Worm (Caenorhabditis elegans): ENCODE measurements around the gene sri-66.

ce11 chrV:17089342-17089741 is 29.3 kb downstream of the sri-66 start, which contains the start of gene T05E12.6:
- no peak for TF ChIP-seq Y53G8AR.9 (GFP tag; conservative IDR thresholded peaks at IDR 0.05)
- no peak for TF ChIP-seq ztf-18 (tag; optimal IDR thresholded peaks at IDR 0.05)

Measured in whole organism, young adult.